Worm (Caenorhabditis elegans) whole organism, late embryonic: ENCODE data around the gene B0244.9.

Experiments used
- ama-1 ChIP-seq: fragments of 150-350 bp; optimal IDR thresholded peaks from 2 replicates; lab custom pipeline; 2014
- ceh-6 ChIP-seq: fragments of 200-800 bp; sonication (Bioruptor generic); optimal IDR thresholded peaks from 2 replicates; lab custom pipeline; 2018; ENCODE audit warnings: mild to moderate bottlenecking, missing genetic modification characterization, missing compliant biosample characterization
- elt-2 ChIP-seq: sonication (generic microtip); optimal IDR thresholded peaks from 2 replicates; lab custom pipeline; 2016; ENCODE audit warnings: missing genetic modification reagents, missing genetic modification characterization, missing compliant biosample characterization
- lim-6 ChIP-seq: sonication (generic microtip); optimal IDR thresholded peaks from 2 replicates; lab custom pipeline; 2016; ENCODE audit warnings: missing genetic modification characterization, missing compliant biosample characterization
- nfya-1 ChIP-seq: sonication (generic microtip); optimal IDR thresholded peaks from 2 replicates; lab custom pipeline; 2017; ENCODE audit warnings: missing genetic modification characterization, mild to moderate bottlenecking, missing compliant biosample characterization, antibody characterized with exemption, moderate library complexity
- unc-42 ChIP-seq: sonication (generic microtip); optimal IDR thresholded peaks from 2 replicates; lab custom pipeline; 2016; ENCODE audit warnings: missing genotype, missing genetic modification characterization, missing compliant biosample characterization

- TF ChIP-seq nfya-1 (tag; lab: Kevin White, UChicago): no peak
- TF ChIP-seq unc-42 (tag; lab: Kevin White, UChicago): no peak
- TF ChIP-seq elt-2 (tag; lab: Kevin White, UChicago): no peak
- TF ChIP-seq ceh-6: no peak
- TF ChIP-seq ama-1 (lab: Kevin White, UChicago): no peak
- TF ChIP-seq lim-6 (tag; lab: Kevin White, UChicago): no peak
These were observed 37.1 kb downstream of the B0244.9 start, which contains the start of gene B0336.13 for ce11 chrIII:5693736-5694135.
